Worm (Caenorhabditis elegans) whole organism, L1 larva: ENCODE data around the gene mtss-1.

Source experiments
- alr-1 ChIP-seq: fragments of 200-800 bp; sonication (Bioruptor generic); optimal IDR thresholded peaks from 2 replicates; lab custom pipeline; 2018; ENCODE audit warnings: borderline replicate concordance, mild to moderate bottlenecking, missing genetic modification characterization, missing compliant biosample characterization
- dpl-1 ChIP-seq, 3 experiments: fragments of 150-350 bp in 2 of 3; sonication (generic microtip) in 1 of 3; optimal IDR thresholded peaks; 2 replicates each; lab custom pipeline; 2014 to 2017; ENCODE audit warnings: missing biosample characterization in 3 of 3, missing genetic modification characterization in 3 of 3, missing genetic modification reagents in 3 of 3
- elt-2 ChIP-seq: sonication (generic microtip); optimal IDR thresholded peaks from 2 replicates; lab custom pipeline; 2016; ENCODE audit warnings: missing genetic modification characterization, mild to moderate bottlenecking, inconsistent platforms, missing compliant biosample characterization, missing genetic modification reagents
- fkh-4 ChIP-seq: sonication (generic microtip); optimal IDR thresholded peaks from 2 replicates; lab custom pipeline; 2016; ENCODE audit warnings: missing compliant biosample characterization, missing genetic modification characterization, borderline replicate concordance
- lsy-2 ChIP-seq, 2 experiments: fragments of 150-350 bp; optimal IDR thresholded peaks; 2 replicates each; lab custom pipeline; 2014; ENCODE audit warnings: missing biosample characterization in 2 of 2, missing genetic modification characterization in 2 of 2
- snpc-4 ChIP-seq: fragments of 150-350 bp; optimal IDR thresholded peaks from 2 replicates; lab custom pipeline; 2014; ENCODE audit warnings: missing biosample characterization, missing genetic modification characterization
- unc-62 ChIP-seq: fragments of 150-350 bp; optimal IDR thresholded peaks from 2 replicates; lab custom pipeline; 2014; ENCODE audit warnings: missing biosample characterization, missing genetic modification reagents, missing genetic modification characterization

DNA sequence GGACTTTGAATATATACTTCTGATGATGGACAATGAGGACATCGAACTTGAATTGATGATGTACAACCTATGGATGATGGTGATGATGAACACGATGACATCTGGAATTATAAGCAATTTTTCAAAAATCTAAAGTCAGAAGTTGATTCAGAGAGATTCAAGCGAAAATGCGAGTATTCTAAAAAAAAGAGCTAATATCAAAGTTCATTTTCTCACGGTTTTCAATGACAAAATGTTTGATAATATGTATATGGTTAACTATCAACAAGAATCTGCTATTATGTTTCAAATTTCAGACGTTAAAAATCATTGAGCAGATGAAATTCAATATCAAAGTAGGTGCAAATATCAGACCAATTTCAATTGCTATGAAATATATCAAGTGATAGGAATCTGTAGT is 11.8 kb downstream of the mtss-1 start, which contains the start of gene K02D10.4:
- TF ChIP-seq alr-1 (tag; lab: Kevin White, UChicago), result no peak
- TF ChIP-seq unc-62, result no peak
- TF ChIP-seq fkh-4 (tag; lab: Kevin White, UChicago), result no peak
- no peak for TF ChIP-seq snpc-4 (tag; lab: Kevin White, UChicago)
- TF ChIP-seq dpl-1 (GFP tag; optimal IDR thresholded peaks at IDR 0.05; lab: Kevin White, UChicago), result no peak
- TF ChIP-seq lsy-2 (tag; optimal IDR thresholded peaks at IDR 0.05; lab: Kevin White, UChicago), result no peak
- no peak for TF ChIP-seq elt-2
